Worm (Caenorhabditis elegans): Measurements from ENCODE around the gene B0303.11.

Gene B0303.11

ce11 chrIII:8741276-8741860 lies 31.2 kb upstream of the B0303.11 start, which contains the start of gene pdhk-2 (continued):
- TF ChIP-seq rec-8 (tag; optimal IDR thresholded peaks at IDR 0.05) (no peak), mcd-1 (GFP tag; IDR thresholded peaks at IDR 0.05) (peak; percentile 93), ceh-91 (GFP tag; IDR thresholded peaks at IDR 0.05) (peak; percentile 68), zim-3 (tag; optimal IDR thresholded peaks at IDR 0.05) (no peak), lin-54 (GFP tag; optimal IDR thresholded peaks at IDR 0.05) (peak; percentile 99), nhr-27 (tag; optimal IDR thresholded peaks at IDR 0.05) (no peak), nhr-179 (tag; optimal IDR thresholded peaks at IDR 0.05) (no peak), dpl-1 (GFP tag; optimal IDR thresholded peaks at IDR 0.05) (peak; percentile 96), F57C9.4 (tag; optimal IDR thresholded peaks at IDR 0.05) (no peak), pbrm-1 (GFP tag; IDR thresholded peaks at IDR 0.05) (peak; percentile 89), dox-1 (GFP tag; IDR thresholded peaks at IDR 0.05) (peak; percentile 95), Y56A3A.18 (GFP tag; IDR thresholded peaks at IDR 0.05) (peak; percentile 70; the same call in 1 of the 2 replicates), tbx-9 (tag; optimal IDR thresholded peaks at IDR 0.05; ENCODE audit: borderline replicate concordance) (no peak), ztf-3 (GFP tag; optimal IDR thresholded peaks at IDR 0.05) (no peak), ama-1 (optimal IDR thresholded peaks at IDR 0.05) (peak; percentile 21), ama-1 (GFP tag; optimal IDR thresholded peaks at IDR 0.05) (no peak), tbp1 (GFP tag; optimal IDR thresholded peaks at IDR 0.05) (peak; percentile 74), F23B12.7 (tag; optimal IDR thresholded peaks at IDR 0.05; ENCODE audit: insufficient read depth) (peak; percentile 82), mxl-1 (tag; optimal IDR thresholded peaks at IDR 0.05) (no peak), F37B4.10 (GFP tag; IDR thresholded peaks at IDR 0.05) (no peak), ekl-4 (GFP tag; IDR thresholded peaks at IDR 0.05) (peak; percentile 88), F55B11.4 (tag; optimal IDR thresholded peaks at IDR 0.05; ENCODE audit: borderline replicate concordance, insufficient read depth) (no peak), ets-4 (GFP tag; optimal IDR thresholded peaks at IDR 0.05) (peak; percentile 3), chd-7 (tag; optimal IDR thresholded peaks at IDR 0.05) (peak; percentile 69), aptf-3 (GFP tag; IDR thresholded peaks at IDR 0.05) (no peak), B0019.2 (GFP tag; conservative IDR thresholded peaks at IDR 0.05) (no peak), zfh-2 (GFP tag; conservative IDR thresholded peaks at IDR 0.05) (no peak), rpc-1 (optimal IDR thresholded peaks at IDR 0.05) (no peak), rpc-1 (tag; optimal IDR thresholded peaks at IDR 0.05) (no peak), Y79H2A.3 (GFP tag; conservative IDR thresholded peaks at IDR 0.05) (0 out of 2 replicates have a peak, but pooled peaks have one; percentile 45), ceh-79 (tag; optimal IDR thresholded peaks at IDR 0.05) (no peak), somi-1 (GFP tag; optimal IDR thresholded peaks at IDR 0.05) (peak; percentile 82), sptf-2 (GFP tag; optimal IDR thresholded peaks at IDR 0.05) (no peak), K11D2.4 (GFP tag; IDR thresholded peaks at IDR 0.05) (no peak; the same call in none of the 2 replicates), lir-1 (GFP tag; conservative IDR thresholded peaks at IDR 0.05) (peak; percentile 74), lin-40 (tag; optimal IDR thresholded peaks at IDR 0.05) (peak; percentile 94), gei-17 (GFP tag; optimal IDR thresholded peaks at IDR 0.05) (peak; percentile 76), dpff-1 (tag; optimal IDR thresholded peaks at IDR 0.05) (no peak), lin-35 (GFP tag; optimal IDR thresholded peaks at IDR 0.05) (peak; percentile 85 to 98 (median 89)), nfyb-1 (GFP tag; IDR thresholded peaks at IDR 0.05) (peak; percentile 82), ztf-22 (GFP tag; optimal IDR thresholded peaks at IDR 0.05) (no peak), ceh-40 (GFP tag; IDR thresholded peaks at IDR 0.05) (no peak), hsf-1 (GFP tag; IDR thresholded peaks at IDR 0.05) (peak; percentile 70), F10E7.11 (tag; optimal IDR thresholded peaks at IDR 0.05) (no peak), attf-5 (GFP tag; optimal IDR thresholded peaks at IDR 0.05) (peak; percentile 89), attf-3 (GFP tag; conservative IDR thresholded peaks at IDR 0.05) (peak; percentile 81), C17E4.6 (GFP tag; IDR thresholded peaks at IDR 0.05) (peak; percentile 67; the same call in 1 of the 2 replicates), egl-18 (GFP tag; IDR thresholded peaks at IDR 0.05) (no peak), F22D6.2 (tag; optimal IDR thresholded peaks at IDR 0.05) (peak; percentile 56)
